Fruit fly (Drosophila melanogaster) whole organism, embryonic: Measurements from ENCODE around the gene TwdlE.

Experiments
- Antp ChIP-seq: fragments of 200-800 bp; sonication (Bioruptor generic); optimal IDR thresholded peaks from 3 replicates; lab custom pipeline; 2016; ENCODE audit warnings: missing biosample characterization, missing genetic modification characterization
- B-H1 ChIP-seq: fragments of 200-800 bp; sonication (Bioruptor generic); IDR thresholded peaks from 3 replicates; pipeline ENCODE4 v1.3.6; 2022; ENCODE audit warnings: missing biosample characterization, missing genetic modification characterization
- BtbVII ChIP-seq: fragments of 200-800 bp; sonication (Bioruptor generic); optimal IDR thresholded peaks from 3 replicates; lab custom pipeline; 2017; ENCODE audit warnings: missing biosample characterization, mild to moderate bottlenecking, missing genetic modification characterization
- CG10147 ChIP-seq: fragments of 200-800 bp; sonication (Bioruptor generic); optimal IDR thresholded peaks from 2 replicates; lab custom pipeline; 2019; ENCODE audit warnings: missing biosample characterization, mild to moderate bottlenecking, missing genetic modification characterization, moderate library complexity
- CG10321 ChIP-seq: fragments of 200-800 bp; sonication (Bioruptor generic); IDR thresholded peaks from 2 replicates; pipeline ENCODE4 v1.3.6; 2022; ENCODE audit warnings: missing biosample characterization, missing genetic modification characterization
- CG11560 ChIP-seq: fragments of 200-800 bp; sonication (Bioruptor generic); IDR thresholded peaks from 3 replicates; pipeline ENCODE4 v1.3.6; 2022; ENCODE audit warnings: missing biosample characterization, missing genetic modification characterization
- CG11696 ChIP-seq: fragments of 200-800 bp; sonication (Bioruptor generic); IDR thresholded peaks from 2 replicates; pipeline ENCODE4 v1.3.6; 2022; ENCODE audit warnings: missing biosample characterization, missing genetic modification characterization
- CG11723 ChIP-seq: fragments of 200-800 bp; sonication (Bioruptor generic); optimal IDR thresholded peaks from 2 replicates; lab custom pipeline; 2017; ENCODE audit warnings: missing biosample characterization, mild to moderate bottlenecking, missing genetic modification characterization
- CG13424 ChIP-seq: fragments of 200-800 bp; sonication (Bioruptor generic); optimal IDR thresholded peaks from 2 replicates; lab custom pipeline; 2019; ENCODE audit warnings: missing biosample characterization, mild to moderate bottlenecking, missing genetic modification characterization, moderate library complexity
- CG13775 ChIP-seq: fragments of 200-800 bp; sonication (Bioruptor generic); optimal IDR thresholded peaks from 3 replicates; lab custom pipeline; 2017; ENCODE audit warnings: missing biosample characterization, mild to moderate bottlenecking, missing genetic modification characterization
- CG13894 ChIP-seq: fragments of 200-800 bp; sonication (Bioruptor generic); optimal IDR thresholded peaks from 3 replicates; lab custom pipeline; 2018; ENCODE audit warnings: missing biosample characterization, mild to moderate bottlenecking, missing genetic modification characterization, moderate library complexity
- CG15601 ChIP-seq: fragments of 200-800 bp; sonication (Bioruptor generic); optimal IDR thresholded peaks from 3 replicates; lab custom pipeline; 2019; ENCODE audit warnings: missing biosample characterization, mild to moderate bottlenecking, missing genetic modification characterization, moderate library complexity
- CG17186 ChIP-seq: fragments of 200-800 bp; sonication (Bioruptor generic); optimal IDR thresholded peaks from 3 replicates; lab custom pipeline; 2017; ENCODE audit warnings: missing biosample characterization, missing genetic modification reagents, missing genetic modification characterization
- CG17912 ChIP-seq: fragments of 200-800 bp; sonication (Bioruptor generic); optimal IDR thresholded peaks from 2 replicates; lab custom pipeline; 2018; ENCODE audit warnings: missing biosample characterization, mild to moderate bottlenecking, missing genetic modification characterization
- CG18599 ChIP-seq: fragments of 200-800 bp; sonication (Bioruptor generic); optimal IDR thresholded peaks from 3 replicates; lab custom pipeline; 2017; ENCODE audit warnings: missing biosample characterization, missing genetic modification characterization, mild to moderate bottlenecking, moderate library complexity, missing genetic modification reagents
- CG18619 ChIP-seq: fragments of 200-800 bp; sonication (Bioruptor generic); optimal IDR thresholded peaks from 3 replicates; lab custom pipeline; 2017; ENCODE audit warnings: missing biosample characterization, mild to moderate bottlenecking, missing genetic modification characterization
- CG4328 ChIP-seq: fragments of 200-800 bp; sonication (Bioruptor generic); optimal IDR thresholded peaks from 3 replicates; lab custom pipeline; 2017; ENCODE audit warnings: missing biosample characterization, missing genetic modification reagents, missing genetic modification characterization
- CG5245 ChIP-seq: fragments of 200-800 bp; sonication (Bioruptor generic); optimal IDR thresholded peaks from 3 replicates; lab custom pipeline; 2016; ENCODE audit warnings: missing biosample characterization, missing genetic modification characterization
- CG6765 ChIP-seq: fragments of 200-800 bp; sonication (Bioruptor generic); optimal IDR thresholded peaks from 3 replicates; lab custom pipeline; 2017; ENCODE audit warnings: missing biosample characterization, mild to moderate bottlenecking, missing genetic modification characterization
- CG6854 ChIP-seq: fragments of 200-800 bp; sonication (Bioruptor generic); optimal IDR thresholded peaks from 3 replicates; lab custom pipeline; 2017; ENCODE audit warnings: missing biosample characterization, mild to moderate bottlenecking, missing genetic modification characterization
- CG7745 ChIP-seq: fragments of 200-800 bp; sonication (Bioruptor generic); optimal IDR thresholded peaks from 2 replicates; lab custom pipeline; 2018; ENCODE audit warnings: missing biosample characterization, mild to moderate bottlenecking, missing genetic modification characterization, moderate library complexity
- CG8290 ChIP-seq, 3 experiments: fragments of 200-800 bp; sonication (Bioruptor generic); optimal IDR thresholded peaks; 2 replicates each; lab custom pipeline; 2016 to 2019; ENCODE audit warnings: missing biosample characterization in 3 of 3, missing genetic modification characterization in 3 of 3, mild to moderate bottlenecking in 2 of 3, moderate library complexity in 1 of 3
- CG8924 ChIP-seq: fragments of 200-800 bp; optimal IDR thresholded peaks from 3 replicates; lab custom pipeline; 2019; ENCODE audit warnings: missing biosample characterization, mild to moderate bottlenecking, missing genetic modification characterization, moderate library complexity
- CG8944 ChIP-seq: fragments of 200-800 bp; sonication (Bioruptor generic); optimal IDR thresholded peaks from 3 replicates; lab custom pipeline; 2016; ENCODE audit warnings: missing biosample characterization, missing genetic modification characterization
- CoRest ChIP-seq: fragments of 200-800 bp; sonication (Bioruptor generic); optimal IDR thresholded peaks from 3 replicates; lab custom pipeline; 2018; ENCODE audit warnings: missing biosample characterization, mild to moderate bottlenecking, missing genetic modification characterization, moderate library complexity
- Dfd ChIP-seq, 2 experiments: fragments of >200 bp; optimal IDR thresholded peaks; 2 replicates each; lab custom pipeline; 2017; ENCODE audit warnings: missing biosample characterization in 2 of 2, missing genetic modification characterization in 2 of 2
- Elba2 ChIP-seq: fragments of 200-800 bp; sonication (Bioruptor generic); optimal IDR thresholded peaks from 3 replicates; lab custom pipeline; 2016; ENCODE audit warnings: missing biosample characterization, missing genetic modification characterization
- Ets65A ChIP-seq: fragments of 200-800 bp; sonication (Bioruptor generic); peaks from one replicate; lab custom pipeline; 2016; ENCODE audit warnings: missing biosample characterization, missing genetic modification characterization
- HLH3B ChIP-seq: fragments of 200-800 bp; sonication (Bioruptor generic); IDR thresholded peaks from 2 replicates; pipeline ENCODE4 v1.3.6; 2022; ENCODE audit warnings: missing biosample characterization, missing genetic modification characterization
- Jarid2 ChIP-seq: fragments of 200-800 bp; sonication (Bioruptor generic); optimal IDR thresholded peaks from 3 replicates; lab custom pipeline; 2017; ENCODE audit warnings: mild to moderate bottlenecking, missing biosample characterization, missing genetic modification reagents, missing genetic modification characterization
- Opbp ChIP-seq: fragments of 200-800 bp; sonication (Bioruptor generic); IDR thresholded peaks from 3 replicates; pipeline ENCODE4 v1.3.6; 2022; ENCODE audit warnings: missing biosample characterization, missing genetic modification characterization; ENCODE audit not compliant: partially characterized antibody
- Poxn ChIP-seq: fragments of 200-800 bp; sonication (Bioruptor generic); IDR thresholded peaks from 2 replicates; pipeline ENCODE4 v1.3.6; 2022; ENCODE audit warnings: missing biosample characterization, missing genetic modification characterization
- Rfx ChIP-seq: fragments of 200-800 bp; sonication (Bioruptor generic); IDR thresholded peaks from 2 replicates; pipeline ENCODE4 v1.3.6; 2022; ENCODE audit warnings: missing biosample characterization, missing genetic modification characterization
- Sry-β ChIP-seq: fragments of 200-800 bp; sonication (Bioruptor generic); optimal IDR thresholded peaks from 2 replicates; lab custom pipeline; 2018; ENCODE audit warnings: missing biosample characterization, mild to moderate bottlenecking, missing genetic modification characterization, moderate library complexity
- ac ChIP-seq: fragments of 200-800 bp; sonication (Bioruptor generic); optimal IDR thresholded peaks from 3 replicates; lab custom pipeline; 2017; ENCODE audit warnings: missing biosample characterization, mild to moderate bottlenecking, missing genetic modification characterization
- cas ChIP-seq: fragments of 200-800 bp; sonication (Bioruptor generic); IDR thresholded peaks from 2 replicates; pipeline ENCODE4 v1.3.6; 2022; ENCODE audit warnings: missing biosample characterization, missing genetic modification characterization
- chn ChIP-seq: fragments of 200-800 bp; sonication (Bioruptor generic); optimal IDR thresholded peaks from 2 replicates; lab custom pipeline; 2016; ENCODE audit warnings: missing biosample characterization, missing genetic modification characterization
- danr ChIP-seq: fragments of 200-800 bp; sonication (Bioruptor generic); IDR thresholded peaks from 2 replicates; pipeline ENCODE4 v1.3.6; 2022; ENCODE audit warnings: missing biosample characterization, missing genetic modification characterization
- dpn ChIP-seq, 2 experiments: fragments of 200-800 bp; sonication (Bioruptor generic); optimal IDR thresholded peaks; 3 replicates each; lab custom pipeline; 2016; ENCODE audit warnings: missing biosample characterization in 2 of 2, missing genetic modification characterization in 2 of 2
- fu2 ChIP-seq: fragments of 200-800 bp; sonication (Bioruptor generic); optimal IDR thresholded peaks from 2 replicates; lab custom pipeline; 2016; ENCODE audit warnings: missing biosample characterization, missing genetic modification characterization
- ham ChIP-seq: fragments of 200-800 bp; sonication (Bioruptor generic); IDR thresholded peaks from 2 replicates; pipeline ENCODE4 v1.3.6; 2022; ENCODE audit warnings: missing biosample characterization, missing genetic modification characterization
- jumu ChIP-seq: fragments of 200-800 bp; sonication (Bioruptor generic); optimal IDR thresholded peaks from 3 replicates; lab custom pipeline; 2016; ENCODE audit warnings: missing biosample characterization, missing genetic modification characterization
- lola ChIP-seq, 3 experiments: fragments of >200 bp in 2 of 3; fragments of 200-800 bp in 1 of 3; sonication (Bioruptor generic) in 1 of 3; optimal IDR thresholded peaks; 2 replicates each; lab custom pipeline; 2017 to 2019; ENCODE audit warnings: missing biosample characterization in 3 of 3, missing genetic modification characterization in 3 of 3, mild to moderate bottlenecking in 1 of 3, moderate library complexity in 1 of 3
- maf-S ChIP-seq: fragments of 200-800 bp; sonication (Bioruptor generic); optimal IDR thresholded peaks from 2 replicates; lab custom pipeline; 2016; ENCODE audit warnings: missing biosample characterization, missing genetic modification characterization
- pb ChIP-seq: fragments of 200-800 bp; sonication (Bioruptor generic); optimal IDR thresholded peaks from 3 replicates; lab custom pipeline; 2016; ENCODE audit warnings: missing biosample characterization, missing genetic modification characterization
- pnt ChIP-seq: fragments of 200-800 bp; sonication (Bioruptor generic); optimal IDR thresholded peaks from 3 replicates; lab custom pipeline; 2016; ENCODE audit warnings: missing biosample characterization, missing genetic modification characterization
- pros ChIP-seq: fragments of 200-800 bp; sonication (Bioruptor generic); optimal IDR thresholded peaks from 3 replicates; lab custom pipeline; 2019; ENCODE audit warnings: missing biosample characterization, mild to moderate bottlenecking, missing genetic modification characterization, moderate library complexity
- sd ChIP-seq: fragments of 200-800 bp; sonication (Bioruptor generic); optimal IDR thresholded peaks from 3 replicates; lab custom pipeline; 2018; ENCODE audit warnings: missing biosample characterization, mild to moderate bottlenecking, missing genetic modification characterization, moderate library complexity
- seq ChIP-seq: fragments of 200-800 bp; sonication (Bioruptor generic); IDR thresholded peaks from 2 replicates; pipeline ENCODE4 v1.3.6; 2022; ENCODE audit warnings: missing biosample characterization, missing genetic modification characterization
- vnd ChIP-seq: fragments of 200-800 bp; sonication (Bioruptor generic); IDR thresholded peaks from 3 replicates; pipeline ENCODE4 v1.3.6; 2022; ENCODE audit warnings: missing biosample characterization, missing genetic modification characterization; ENCODE audit not compliant: partially characterized antibody
- vvl ChIP-seq: fragments of 200-800 bp; sonication (Bioruptor generic); IDR thresholded peaks from 2 replicates; pipeline ENCODE4 v1.3.6; 2022; ENCODE audit warnings: missing biosample characterization, missing genetic modification characterization

TwdlE gene

dm6 chr2L:7810519-7810918 lies 50.1 kb downstream of the TwdlE start, which contains the start of gene Cdc14 (continued):
- TF ChIP-seq ham (GFP tag; lab: Robert Waterston, UW), result no peak
- no peak for TF ChIP-seq Rfx
- TF ChIP-seq ac (GFP tag; lab: Kevin White, UChicago), result no peak
- no peak for TF ChIP-seq CG11560 (tag; lab: Robert Waterston, UW)
- TF ChIP-seq HLH3B, result no peak
- no peak for TF ChIP-seq Ets65A (GFP tag; lab: Kevin White, UChicago)
- no peak for TF ChIP-seq pnt
- 0 out of 3 replicates have a peak, but pooled peaks have one; percentile 34 for TF ChIP-seq vnd (GFP tag; lab: Robert Waterston, UW)
- TF ChIP-seq CG17912 (GFP tag; lab: Kevin White, UChicago), result no peak
- TF ChIP-seq CG11723, result no peak
- 0 out of 2 replicates have a peak, but pooled peaks have one; percentile 7 for TF ChIP-seq vvl (GFP tag; lab: Robert Waterston, UW)
- TF ChIP-seq CG13775 (GFP tag; lab: Kevin White, UChicago), result no peak
- no peak for TF ChIP-seq CoRest (tag; lab: Kevin White, UChicago)
- TF ChIP-seq B-H1 (GFP tag; lab: Robert Waterston, UW), result no peak
- no peak for TF ChIP-seq fu2 (GFP tag; lab: Kevin White, UChicago)
- TF ChIP-seq CG6854 (GFP tag; lab: Kevin White, UChicago), result no peak
- TF ChIP-seq CG13424 (tag; lab: Kevin White, UChicago), result no peak
- TF ChIP-seq pros (GFP tag; lab: Kevin White, UChicago), result no peak
- TF ChIP-seq Opbp (GFP tag; lab: Robert Waterston, UW), result peak; percentile 59
- no peak for TF ChIP-seq BtbVII (GFP tag; lab: Kevin White, UChicago)
- no peak for TF ChIP-seq CG10321 (GFP tag; lab: Robert Waterston, UW)
- no peak for TF ChIP-seq Sry-β (GFP tag; lab: Kevin White, UChicago)
- TF ChIP-seq CG18599 (GFP tag; lab: Kevin White, UChicago), result no peak
- peak; percentile 54 for TF ChIP-seq Jarid2 (GFP tag; lab: Kevin White, UChicago)
- TF ChIP-seq Elba2 (GFP tag; lab: Kevin White, UChicago), result no peak
- TF ChIP-seq seq (GFP tag; lab: Robert Waterston, UW), result no peak
- no peak for TF ChIP-seq CG10147 (GFP tag; lab: Kevin White, UChicago)
- TF ChIP-seq Poxn, result no peak
- TF ChIP-seq CG11696, result no peak
- TF ChIP-seq lola (GFP tag; optimal IDR thresholded peaks at IDR 0.05; lab: Kevin White, UChicago), result no peak
- no peak for TF ChIP-seq CG18619 (GFP tag; lab: Kevin White, UChicago)
- no peak for TF ChIP-seq pb (GFP tag; lab: Kevin White, UChicago)
- no peak for TF ChIP-seq jumu
- TF ChIP-seq CG7745, result no peak
- TF ChIP-seq dpn (GFP tag; optimal IDR thresholded peaks at IDR 0.05; lab: Kevin White, UChicago), result peak in 1 of 2 experiments; percentile 13
- no peak for TF ChIP-seq CG8290 (GFP tag; optimal IDR thresholded peaks at IDR 0.05; lab: Kevin White, UChicago)
- peak in 1 of 2 experiments; percentile 58 for TF ChIP-seq CG8290 (tag; optimal IDR thresholded peaks at IDR 0.05; lab: Kevin White, UChicago)
- no peak for TF ChIP-seq Dfd (GFP tag; optimal IDR thresholded peaks at IDR 0.05; lab: Kevin White, UChicago)
- TF ChIP-seq cas, result no peak
- peak; percentile 16 for TF ChIP-seq CG8924 (tag; lab: Kevin White, UChicago)
- TF ChIP-seq CG17186, result peak; percentile 18
- TF ChIP-seq CG4328 (GFP tag; lab: Kevin White, UChicago), result no peak
- TF ChIP-seq sd (tag; lab: Kevin White, UChicago), result no peak
- TF ChIP-seq danr (GFP tag; lab: Robert Waterston, UW), result no peak
- TF ChIP-seq CG8944, result no peak
- TF ChIP-seq CG5245 (GFP tag; lab: Kevin White, UChicago), result no peak
- no peak for TF ChIP-seq CG13894
- TF ChIP-seq chn (GFP tag; lab: Kevin White, UChicago), result no peak
- no peak for TF ChIP-seq Antp
- peak; percentile 25 for TF ChIP-seq CG6765 (GFP tag; lab: Kevin White, UChicago)
- no peak for TF ChIP-seq maf-S
- no peak for TF ChIP-seq CG15601 (tag; lab: Kevin White, UChicago)
